Worm (Caenorhabditis elegans) whole organism, L1 larva: ENCODE measurements around the gene rmd-1.

Experiments used
- Y116A8C.19 ChIP-seq: sonication (generic microtip); optimal IDR thresholded peaks from 2 replicates; lab custom pipeline; 2016; ENCODE audit warnings: missing compliant biosample characterization, missing genetic modification characterization, borderline replicate concordance
- aly-2 ChIP-seq: fragments of 150-350 bp; optimal IDR thresholded peaks from 2 replicates; lab custom pipeline; 2014; ENCODE audit warnings: missing biosample characterization, missing genetic modification characterization
- ama-1 ChIP-seq: fragments of 150-350 bp; optimal IDR thresholded peaks from 2 replicates; lab custom pipeline; 2014
- blmp-1 ChIP-seq: fragments of 150-350 bp; optimal IDR thresholded peaks from 2 replicates; lab custom pipeline; 2014; ENCODE audit warnings: missing biosample characterization, missing genetic modification characterization
- ceh-63 ChIP-seq: fragments of 200-800 bp; sonication (Bioruptor generic); optimal IDR thresholded peaks from 2 replicates; lab custom pipeline; 2018; ENCODE audit warnings: mild to moderate bottlenecking, missing genetic modification characterization, missing compliant biosample characterization
- ceh-8 ChIP-seq: fragments of 200-800 bp; sonication (Bioruptor generic); optimal IDR thresholded peaks from 2 replicates; lab custom pipeline; 2018; ENCODE audit warnings: mild to moderate bottlenecking, missing genetic modification characterization, moderate library complexity, missing compliant biosample characterization
- ceh-88 ChIP-seq: fragments of 200-800 bp; sonication (Bioruptor generic); IDR thresholded peaks from 2 replicates; pipeline ENCODE4 v1.3.6; 2022; ENCODE audit warnings: missing genetic modification characterization, missing compliant biosample characterization
- ces-1 ChIP-seq: fragments of 150-350 bp; optimal IDR thresholded peaks from 2 replicates; lab custom pipeline; 2014; ENCODE audit warnings: missing biosample characterization, missing genetic modification reagents, missing genetic modification characterization
- dpl-1 ChIP-seq, 3 experiments: fragments of 150-350 bp in 2 of 3; sonication (generic microtip) in 1 of 3; optimal IDR thresholded peaks; 2 replicates each; lab custom pipeline; 2014 to 2017; ENCODE audit warnings: missing biosample characterization in 3 of 3, missing genetic modification characterization in 3 of 3, missing genetic modification reagents in 3 of 3
- efl-1 ChIP-seq, 4 experiments: fragments of 150-350 bp; optimal IDR thresholded peaks in 3 of 4; peaks in 1 of 4; 1 replicate in 1 of 4; 2 replicates in 3 of 4; lab custom pipeline; 2014; ENCODE audit warnings: missing biosample characterization in 2 of 4, missing genetic modification characterization in 2 of 4, missing genetic modification reagents in 2 of 4
- egl-27 ChIP-seq, 2 experiments: fragments of 150-350 bp in 1 of 2; sonication (generic microtip); optimal IDR thresholded peaks; 3 replicates each; lab custom pipeline; 2017 to 2018; ENCODE audit warnings: missing biosample characterization in 2 of 2, missing genetic modification characterization in 2 of 2, missing genetic modification reagents in 2 of 2
- elt-3 ChIP-seq, 6 experiments: fragments of 150-350 bp in 1 of 6; sonication (generic microtip); optimal IDR thresholded peaks; 2 replicates each; lab custom pipeline; 2017 to 2018; ENCODE audit warnings: missing biosample characterization in 6 of 6, missing genetic modification characterization in 6 of 6, inconsistent platforms in 1 of 6
- ets-5 ChIP-seq: fragments of 200-800 bp; sonication (Bioruptor generic); IDR thresholded peaks from 2 replicates; pipeline ENCODE4 v1.3.6; 2022; ENCODE audit warnings: missing genetic modification characterization, missing compliant biosample characterization
- fkh-8 ChIP-seq: sonication (generic microtip); optimal IDR thresholded peaks from 2 replicates; lab custom pipeline; 2016; ENCODE audit warnings: mild to moderate bottlenecking, missing genetic modification characterization, missing compliant biosample characterization
- fos-1 ChIP-seq: fragments of 150-350 bp; optimal IDR thresholded peaks from 2 replicates; lab custom pipeline; 2014; ENCODE audit warnings: missing biosample characterization, missing genetic modification characterization
- hlh-4 ChIP-seq: sonication (generic microtip); optimal IDR thresholded peaks from 2 replicates; lab custom pipeline; 2016; ENCODE audit warnings: mild to moderate bottlenecking, missing genetic modification characterization, missing compliant biosample characterization
- hpl-2 ChIP-seq: fragments of 150-350 bp; optimal IDR thresholded peaks from 2 replicates; lab custom pipeline; 2014; ENCODE audit warnings: missing biosample characterization, missing genetic modification reagents, missing genetic modification characterization
- irx-1 ChIP-seq: sonication (generic microtip); optimal IDR thresholded peaks from 2 replicates; lab custom pipeline; 2016; ENCODE audit warnings: missing genetic modification characterization, missing compliant biosample characterization
- jun-1 ChIP-seq: fragments of 150-350 bp; optimal IDR thresholded peaks from 2 replicates; lab custom pipeline; 2014; ENCODE audit warnings: missing biosample characterization, missing genetic modification reagents, missing genetic modification characterization
- lin-14 ChIP-seq: fragments of 200-800 bp; sonication (Bioruptor generic); optimal IDR thresholded peaks from 2 replicates; lab custom pipeline; 2018; ENCODE audit warnings: mild to moderate bottlenecking, missing genetic modification characterization, moderate library complexity, missing compliant biosample characterization
- lin-35 ChIP-seq, 2 experiments: fragments of 150-350 bp; optimal IDR thresholded peaks; 2 replicates each; lab custom pipeline; 2014; ENCODE audit warnings: missing biosample characterization in 2 of 2, missing genetic modification characterization in 2 of 2, missing genetic modification reagents in 2 of 2
- lin-39 ChIP-seq: fragments of 150-350 bp; optimal IDR thresholded peaks from 2 replicates; lab custom pipeline; 2014; ENCODE audit warnings: missing biosample characterization, missing genetic modification reagents, missing genetic modification characterization
- lsy-2 ChIP-seq, 2 experiments: fragments of 150-350 bp; optimal IDR thresholded peaks; 2 replicates each; lab custom pipeline; 2014; ENCODE audit warnings: missing biosample characterization in 2 of 2, missing genetic modification characterization in 2 of 2
- mab-9 ChIP-seq: fragments of 200-800 bp; sonication (Bioruptor generic); IDR thresholded peaks from 2 replicates; pipeline ENCODE4 v1.3.6; 2022; ENCODE audit warnings: missing genetic modification reagents, missing genetic modification characterization, missing compliant biosample characterization
- mef-2 ChIP-seq: fragments of 150-350 bp; optimal IDR thresholded peaks from 2 replicates; lab custom pipeline; 2014; ENCODE audit warnings: missing biosample characterization, missing genetic modification characterization
- nhr-11 ChIP-seq: fragments of 150-350 bp; optimal IDR thresholded peaks from 2 replicates; lab custom pipeline; 2014; ENCODE audit warnings: missing biosample characterization, missing genetic modification characterization
- nhr-19 ChIP-seq: fragments of 200-800 bp; sonication (Bioruptor generic); conservative IDR thresholded peaks from 2 replicates; pipeline ENCODE4 v1.3.6; 2022; ENCODE audit warnings: missing genetic modification characterization, missing compliant biosample characterization
- nhr-20 ChIP-seq: sonication (generic microtip); optimal IDR thresholded peaks from 2 replicates; lab custom pipeline; 2016; ENCODE audit warnings: mild to moderate bottlenecking, missing genetic modification characterization, missing compliant biosample characterization
- nhr-71 ChIP-seq: sonication (generic microtip); optimal IDR thresholded peaks from 2 replicates; lab custom pipeline; 2016; ENCODE audit warnings: mild to moderate bottlenecking, missing genetic modification characterization, moderate library complexity, missing compliant biosample characterization
- nhr-77 ChIP-seq: fragments of 150-350 bp; optimal IDR thresholded peaks from 2 replicates; lab custom pipeline; 2014; ENCODE audit warnings: missing biosample characterization, missing genetic modification characterization
- nhr-85 ChIP-seq: sonication (generic microtip); peaks from one replicate; lab custom pipeline; 2016; ENCODE audit warnings: missing genetic modification characterization, inconsistent platforms, missing compliant biosample characterization
- pag-3 ChIP-seq: sonication (generic microtip); optimal IDR thresholded peaks from 2 replicates; lab custom pipeline; 2017; ENCODE audit warnings: missing genetic modification characterization, mild to moderate bottlenecking, missing compliant biosample characterization, antibody characterized with exemption, borderline replicate concordance; ENCODE audit not compliant: insufficient read depth
- rnt-1 ChIP-seq: sonication (generic microtip); optimal IDR thresholded peaks from 2 replicates; lab custom pipeline; 2016; ENCODE audit warnings: mild to moderate bottlenecking, missing genetic modification characterization, moderate library complexity, missing compliant biosample characterization
- skn-1 ChIP-seq: fragments of 150-350 bp; optimal IDR thresholded peaks from 2 replicates; lab custom pipeline; 2014; ENCODE audit warnings: missing biosample characterization, missing genetic modification characterization
- snpc-4 ChIP-seq: fragments of 150-350 bp; optimal IDR thresholded peaks from 2 replicates; lab custom pipeline; 2014; ENCODE audit warnings: missing biosample characterization, missing genetic modification characterization
- snu-23 ChIP-seq: sonication (generic microtip); optimal IDR thresholded peaks from 2 replicates; lab custom pipeline; 2016; ENCODE audit warnings: missing genetic modification characterization, missing compliant biosample characterization
- tlp-1 ChIP-seq: fragments of 150-350 bp; optimal IDR thresholded peaks from 2 replicates; lab custom pipeline; 2014; ENCODE audit warnings: missing biosample characterization, missing genetic modification characterization
- unc-30 ChIP-seq: sonication (generic microtip); optimal IDR thresholded peaks from 2 replicates; lab custom pipeline; 2017; ENCODE audit warnings: missing biosample characterization, missing genetic modification characterization
- unc-62 ChIP-seq: fragments of 150-350 bp; optimal IDR thresholded peaks from 2 replicates; lab custom pipeline; 2014; ENCODE audit warnings: missing biosample characterization, missing genetic modification reagents, missing genetic modification characterization
- unc-86 ChIP-seq: sonication (generic microtip); optimal IDR thresholded peaks from 2 replicates; lab custom pipeline; 2016; ENCODE audit warnings: missing genetic modification characterization, missing compliant biosample characterization
- unc-98 ChIP-seq: fragments of 200-800 bp; sonication (Bioruptor generic); IDR thresholded peaks from 2 replicates; pipeline ENCODE4 v1.3.6; 2022; ENCODE audit warnings: missing genetic modification characterization, missing compliant biosample characterization
- zip-4 ChIP-seq: fragments of 200-800 bp; sonication (Bioruptor generic); optimal IDR thresholded peaks from 2 replicates; lab custom pipeline; 2018; ENCODE audit warnings: mild to moderate bottlenecking, missing genetic modification characterization, moderate library complexity, missing compliant biosample characterization
- ztf-11 ChIP-seq, 2 experiments: sonication (generic microtip); optimal IDR thresholded peaks; 2 replicates each; lab custom pipeline; 2016 to 2017; ENCODE audit warnings: missing genetic modification characterization in 2 of 2, missing biosample characterization in 1 of 2, missing compliant biosample characterization in 1 of 2

The rmd-1 gene

ce11 chrIII:9734030-9734429 lies 24.9 kb upstream of the rmd-1 start (continued):
- no peak for TF ChIP-seq unc-86 (tag; lab: Kevin White, UChicago)
- no peak for TF ChIP-seq egl-27 (tag; optimal IDR thresholded peaks at IDR 0.05; lab: Kevin White, UChicago)
- no peak for TF ChIP-seq dpl-1 (GFP tag; optimal IDR thresholded peaks at IDR 0.05; lab: Kevin White, UChicago)
- peak; percentile 67 for TF ChIP-seq blmp-1 (tag; lab: Kevin White, UChicago)
- TF ChIP-seq lin-14 (GFP tag; lab: Kevin White, UChicago), result peak; percentile 55
- no peak for TF ChIP-seq nhr-19 (GFP tag; lab: Robert Waterston, UW)
- peak; percentile 87 for TF ChIP-seq nhr-85 (tag; lab: Kevin White, UChicago)
- TF ChIP-seq unc-62 (GFP tag; lab: Kevin White, UChicago), result no peak

DNA sequence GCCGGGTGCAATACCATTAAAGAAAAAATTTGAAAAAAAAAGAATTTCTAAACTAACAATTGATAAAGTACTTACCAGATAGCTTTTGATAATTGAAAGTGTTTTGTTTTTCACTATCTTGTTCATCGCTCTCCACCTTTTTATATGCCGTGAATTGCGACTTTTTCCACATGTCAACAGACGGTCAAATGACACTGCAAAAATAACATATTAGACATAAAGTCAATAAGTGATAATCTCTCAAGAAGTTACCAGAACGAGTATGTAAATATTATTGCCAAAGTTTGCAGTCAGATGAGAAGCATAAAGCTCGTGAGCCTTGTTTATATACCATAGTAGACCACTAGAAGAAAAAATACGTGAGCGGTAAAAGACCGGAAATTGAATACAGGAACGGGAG lies 23.0 kb upstream of the rmd-1 start, which contains the start of gene dao-6:
TSS of gene dao-6 (minus strand) at position 345 of the 400 bp plus-strand sequence.
- TF ChIP-seq efl-1 (optimal IDR thresholded peaks at IDR 0.05; lab: Kevin White, UChicago) (no peak), efl-1 (GFP tag; optimal IDR thresholded peaks at IDR 0.05 in 1 of 2; lab: Kevin White, UChicago) (peak in 1 of 2 experiments; percentile 21), Y116A8C.19 (tag; lab: Kevin White, UChicago) (no peak), lin-35 (GFP tag; optimal IDR thresholded peaks at IDR 0.05; lab: Kevin White, UChicago) (peak in 1 of 2 experiments; percentile 19), elt-3 (tag; optimal IDR thresholded peaks at IDR 0.05; lab: Kevin White, UChicago) (no peak), hpl-2 (no peak), mef-2 (no peak), irx-1 (no peak), lin-14 (GFP tag; lab: Kevin White, UChicago) (no peak), ceh-8 (GFP tag; lab: Kevin White, UChicago) (no peak), nhr-77 (tag; lab: Kevin White, UChicago) (no peak)

DNA sequence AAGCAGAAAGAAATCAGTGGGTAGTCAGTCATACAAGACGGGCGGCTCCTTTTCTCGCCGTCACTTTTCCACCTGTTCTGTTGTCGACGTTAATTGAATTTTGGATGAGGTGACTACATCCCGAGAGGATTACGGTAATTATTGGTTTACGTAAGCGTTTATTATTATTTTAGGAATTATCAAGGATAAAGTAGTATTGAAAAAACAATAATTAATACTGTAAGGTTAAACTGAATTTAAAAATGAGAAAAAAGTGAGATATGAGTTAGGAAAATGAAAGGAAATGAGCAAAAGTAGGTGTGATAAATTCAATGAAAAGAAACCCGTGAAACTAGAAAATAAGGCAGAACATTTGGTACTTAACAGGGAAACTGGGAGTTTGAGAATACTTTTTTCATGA lies 19.9 kb upstream of the rmd-1 start, which contains the start of gene hlh-4:
TSS of gene hlh-4 (minus strand) at position 101 of the 400 bp plus-strand sequence.
- TF ChIP-seq ceh-63, result no peak
- no peak for TF ChIP-seq fos-1 (tag; lab: Kevin White, UChicago)
- TF ChIP-seq fkh-8 (tag; lab: Kevin White, UChicago), result peak; percentile 7
- TF ChIP-seq snpc-4 (tag; lab: Kevin White, UChicago), result no peak
- no peak for TF ChIP-seq skn-1 (tag; lab: Kevin White, UChicago)
- TF ChIP-seq pag-3 (tag; lab: Kevin White, UChicago), result no peak
- TF ChIP-seq hlh-4 (tag; lab: Kevin White, UChicago), result peak; percentile 32

- TF ChIP-seq jun-1 (tag; lab: Kevin White, UChicago) (no peak), ces-1 (GFP tag; lab: Kevin White, UChicago) (no peak), lsy-2 (tag; optimal IDR thresholded peaks at IDR 0.05; lab: Kevin White, UChicago) (peak in 1 of 2 experiments; percentile 53), blmp-1 (tag; lab: Kevin White, UChicago) (peak; percentile 29), nhr-11 (tag; lab: Kevin White, UChicago) (no peak), nhr-85 (tag; lab: Kevin White, UChicago) (peak; percentile 46)
Observed at ce11 chrIII:9740663-9741062, 18.2 kb upstream of the rmd-1 start.

ce11 chrIII:9741985-9742384 lies 16.9 kb upstream of the rmd-1 start:
- TF ChIP-seq ceh-88 (GFP tag; lab: Robert Waterston, UW), result no peak
- no peak for TF ChIP-seq ets-5
- peak; percentile 47 for TF ChIP-seq nhr-19 (GFP tag; lab: Robert Waterston, UW)
- TF ChIP-seq nhr-20 (tag; lab: Kevin White, UChicago), result no peak
- TF ChIP-seq nhr-71 (tag; lab: Kevin White, UChicago), result peak; percentile 75
- TF ChIP-seq Y116A8C.19 (tag; lab: Kevin White, UChicago), result no peak
- TF ChIP-seq ceh-63, result no peak
- no peak for TF ChIP-seq unc-98 (GFP tag; lab: Robert Waterston, UW)
- no peak for TF ChIP-seq mab-9 (GFP tag; lab: Robert Waterston, UW)
- no peak for TF ChIP-seq zip-4
- TF ChIP-seq rnt-1 (tag; lab: Kevin White, UChicago), result peak; percentile 77
- TF ChIP-seq efl-1 (optimal IDR thresholded peaks at IDR 0.05; lab: Kevin White, UChicago), result peak; percentile 32 to 52
- peak in 1 of 2 experiments; percentile 88 for TF ChIP-seq efl-1 (GFP tag; optimal IDR thresholded peaks at IDR 0.05 in 1 of 2; lab: Kevin White, UChicago)
- no peak for TF ChIP-seq nhr-85 (tag; lab: Kevin White, UChicago)
- TF ChIP-seq nhr-77 (tag; lab: Kevin White, UChicago), result no peak
- no peak for TF ChIP-seq elt-3 (tag; optimal IDR thresholded peaks at IDR 0.05; lab: Kevin White, UChicago)
- no peak for TF ChIP-seq fos-1 (tag; lab: Kevin White, UChicago)
- TF ChIP-seq blmp-1 (tag; lab: Kevin White, UChicago), result no peak
- TF ChIP-seq ama-1 (lab: Kevin White, UChicago), result no peak
- TF ChIP-seq ztf-11 (tag; optimal IDR thresholded peaks at IDR 0.05; lab: Kevin White, UChicago), result no peak
- peak; percentile 69 for TF ChIP-seq lin-39 (tag; lab: Kevin White, UChicago)
- no peak for TF ChIP-seq tlp-1 (tag; lab: Kevin White, UChicago)
- TF ChIP-seq unc-30, result no peak
- peak; percentile 32 for TF ChIP-seq snu-23 (GFP tag; lab: Kevin White, UChicago)
- TF ChIP-seq aly-2 (tag; lab: Kevin White, UChicago), result no peak
